Fruit fly (Drosophila melanogaster): ENCODE data around the gene CG4617.

The CG4617 gene

dm6 chrX:7097859-7098303, 6.4 kb downstream of the CG4617 start, which contains the start of gene Sxl (continued):
- TF ChIP-seq Antp (GFP tag; optimal IDR thresholded peaks at IDR 0.05) (no peak), zfh1 (GFP tag; IDR thresholded peaks at IDR 0.05) (no peak), CG10654 (GFP tag; optimal IDR thresholded peaks at IDR 0.05) (no peak), grau (tag; optimal IDR thresholded peaks at IDR 0.05) (peak; percentile 37), Hmx (GFP tag; optimal IDR thresholded peaks at IDR 0.05) (no peak), croc (GFP tag; conservative IDR thresholded peaks at IDR 0.05) (no peak), psq (GFP tag; optimal IDR thresholded peaks at IDR 0.05) (no peak), CG4328 (GFP tag; optimal IDR thresholded peaks at IDR 0.05) (no peak), CG12219 (GFP tag; optimal IDR thresholded peaks at IDR 0.05) (no peak), sima (GFP tag; optimal IDR thresholded peaks at IDR 0.05) (no peak), eyg (GFP tag; optimal IDR thresholded peaks at IDR 0.05) (no peak), gfzf (GFP tag; optimal IDR thresholded peaks at IDR 0.05) (peak; percentile 99), lab (GFP tag; optimal IDR thresholded peaks at IDR 0.05) (peak; percentile 57), CG13894 (tag; optimal IDR thresholded peaks at IDR 0.05) (peak; percentile 66), CG1832 (GFP tag; optimal IDR thresholded peaks at IDR 0.05) (no peak), Bgb (GFP tag; IDR thresholded peaks at IDR 0.05; ENCODE audit: partially characterized antibody) (peak; percentile 62), dpn (GFP tag; optimal IDR thresholded peaks at IDR 0.05) (peak in 1 of 2 experiments; percentile 8), CG12155 (GFP tag; optimal IDR thresholded peaks at IDR 0.05) (peak; percentile 3), ab (GFP tag; optimal IDR thresholded peaks at IDR 0.05) (no peak), sc (optimal IDR thresholded peaks at IDR 0.05) (no peak), sc (GFP tag; optimal IDR thresholded peaks at IDR 0.05) (no peak), CG31365 (tag; optimal IDR thresholded peaks at IDR 0.05) (peak; percentile 46), Taf1 (GFP tag; IDR thresholded peaks at IDR 0.05) (no peak), dmrt11E (tag; optimal IDR thresholded peaks at IDR 0.05) (no peak), br (optimal IDR thresholded peaks at IDR 0.05) (no peak), HHEX (GFP tag; optimal IDR thresholded peaks at IDR 0.05) (peak; percentile 31), Opbp (GFP tag; IDR thresholded peaks at IDR 0.05; ENCODE audit: partially characterized antibody) (peak; percentile 60; the same call in 2 of the 3 replicates), gem (tag; optimal IDR thresholded peaks at IDR 0.05) (no peak), CG13296 (GFP tag; optimal IDR thresholded peaks at IDR 0.05) (no peak), CG1024 (GFP tag; IDR thresholded peaks at IDR 0.05) (no peak), CG1602 (GFP tag; optimal IDR thresholded peaks at IDR 0.05) (no peak), Kr (GFP tag; optimal IDR thresholded peaks at IDR 0.05) (no peak), seq (GFP tag; IDR thresholded peaks at IDR 0.05) (no peak), fd64A (GFP tag; optimal IDR thresholded peaks at IDR 0.05) (peak; percentile 40), CG10431 (GFP tag; optimal IDR thresholded peaks at IDR 0.05) (no peak), CG9797 (GFP tag; optimal IDR thresholded peaks at IDR 0.05) (peak; percentile 99), CG13624 (GFP tag; optimal IDR thresholded peaks at IDR 0.05) (peak; percentile 46), CG18011 (GFP tag; optimal IDR thresholded peaks at IDR 0.05) (no peak), Ptx1 (GFP tag; IDR thresholded peaks at IDR 0.05) (0 out of 2 replicates have a peak, but pooled peaks have one; percentile 20), CG11456 (GFP tag; IDR thresholded peaks at IDR 0.05) (0 out of 3 replicates have a peak, but pooled peaks have one; percentile 46), CG32772 (GFP tag; IDR thresholded peaks at IDR 0.05) (no peak), CTCF (GFP tag; optimal IDR thresholded peaks at IDR 0.05) (peak; percentile 79), Dip2 (GFP tag; IDR thresholded peaks at IDR 0.05) (no peak), CG10274 (GFP tag; optimal IDR thresholded peaks at IDR 0.05) (no peak), Hr3 (GFP tag; optimal IDR thresholded peaks at IDR 0.05) (no peak), unpg (GFP tag; optimal IDR thresholded peaks at IDR 0.05) (peak; percentile 20), CG14965 (GFP tag; optimal IDR thresholded peaks at IDR 0.05; ENCODE audit: borderline replicate concordance) (no peak), CG12942 (GFP tag; optimal IDR thresholded peaks at IDR 0.05) (no peak), CG6683 (GFP tag; optimal IDR thresholded peaks at IDR 0.05) (no peak), onecut (GFP tag; IDR thresholded peaks at IDR 0.05) (peak; percentile 20; the same call in 1 of the 2 replicates), Hr78 (GFP tag; optimal IDR thresholded peaks at IDR 0.05) (no peak), CG2875 (GFP tag; optimal IDR thresholded peaks at IDR 0.05) (no peak)

Data from whole organism, embryonic.